Worm (Caenorhabditis elegans) whole organism, midembryonic: ENCODE results near the gene T06E6.1.

ENCODE experiments used
- T22C8.4 ChIP-seq: fragments of 200-800 bp; sonication (Bioruptor generic); IDR thresholded peaks from 2 replicates; pipeline ENCODE4 v1.3.6; 2022; ENCODE audit warnings: missing genetic modification characterization, missing compliant biosample characterization
- cog-1 ChIP-seq: sonication (generic microtip); optimal IDR thresholded peaks from 2 replicates; lab custom pipeline; 2016; ENCODE audit warnings: missing genetic modification characterization, missing compliant biosample characterization
- flt-1 ChIP-seq: fragments of 200-800 bp; sonication (Bioruptor generic); IDR thresholded peaks from 2 replicates; pipeline ENCODE4 v1.3.6; 2022; ENCODE audit warnings: missing genetic modification characterization, missing compliant biosample characterization
- klf-2 ChIP-seq: fragments of 200-800 bp; sonication (Bioruptor generic); conservative IDR thresholded peaks from 2 replicates; pipeline ENCODE4 v1.3.6; 2022; ENCODE audit warnings: missing genetic modification reagents, missing genetic modification characterization, missing compliant biosample characterization
- med-1 ChIP-seq: sonication (generic microtip); optimal IDR thresholded peaks from 2 replicates; lab custom pipeline; 2017; ENCODE audit warnings: missing genetic modification characterization, mild to moderate bottlenecking, missing compliant biosample characterization, antibody characterized with exemption, missing genetic modification reagents; ENCODE audit not compliant: insufficient read depth
- ref-1 ChIP-seq: fragments of 200-800 bp; sonication (Bioruptor generic); conservative IDR thresholded peaks from 2 replicates; pipeline ENCODE4 v1.3.6; 2022; ENCODE audit warnings: missing genetic modification reagents, missing genetic modification characterization, missing compliant biosample characterization
- tab-1 ChIP-seq: fragments of 200-800 bp; sonication (Bioruptor generic); IDR thresholded peaks from 2 replicates; pipeline ENCODE4 v1.3.6; 2022; ENCODE audit warnings: missing genetic modification characterization, missing compliant biosample characterization
- ztf-23 ChIP-seq: fragments of 200-800 bp; sonication (Bioruptor generic); IDR thresholded peaks from 2 replicates; pipeline ENCODE4 v1.3.6; 2022; ENCODE audit warnings: missing genetic modification reagents, missing genetic modification characterization, missing compliant biosample characterization
- ztf-29 ChIP-seq: fragments of 200-800 bp; sonication (Bioruptor generic); IDR thresholded peaks from 2 replicates; pipeline ENCODE4 v1.3.6; 2022; ENCODE audit warnings: missing genetic modification reagents, missing genetic modification characterization, missing compliant biosample characterization

The T06E6.1 gene

DNA sequence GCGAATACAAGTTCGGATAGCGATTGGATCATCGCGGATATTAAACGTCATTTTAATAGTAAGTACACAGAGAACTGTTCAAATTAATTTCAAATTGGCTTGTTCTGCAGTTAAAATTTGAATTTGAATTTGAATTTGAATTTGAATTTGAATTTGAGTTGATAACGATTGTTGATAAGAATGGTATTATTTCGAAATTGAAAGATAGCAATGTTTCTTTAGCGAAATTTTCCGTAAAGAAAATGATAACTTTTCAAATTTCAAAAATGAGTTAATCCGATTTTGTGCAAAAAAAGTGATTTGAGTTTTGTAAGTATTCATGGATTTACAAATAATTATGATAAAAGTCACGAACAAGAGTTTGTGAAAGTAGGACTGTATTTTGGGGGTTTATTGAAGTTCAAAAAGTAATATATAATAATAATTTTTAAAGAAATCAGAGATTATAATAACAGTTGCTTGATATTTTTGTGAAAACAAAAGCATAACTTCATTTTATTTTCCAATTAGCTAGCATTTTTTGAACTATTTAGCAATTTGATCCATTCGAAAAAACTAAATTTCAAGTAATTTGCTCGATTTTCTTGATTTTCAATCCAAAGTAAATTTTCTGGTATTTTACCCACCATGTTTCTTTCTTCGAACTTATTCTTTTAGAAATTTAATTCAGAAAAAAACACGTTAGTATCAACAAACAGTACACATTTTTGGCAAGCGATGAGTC, 30.8 kb upstream of the T06E6.1 start, which contains the start of gene Y36E3A.2:
TSS of gene Y36E3A.2 (plus strand) at position 674 of the 724 bp plus-strand sequence.
- no peak for TF ChIP-seq ztf-29 (GFP tag; lab: Robert Waterston, UW)
- no peak for TF ChIP-seq tab-1 (GFP tag; lab: Robert Waterston, UW)
- TF ChIP-seq ztf-23 (GFP tag; lab: Robert Waterston, UW): no peak
- no peak for TF ChIP-seq klf-2
- no peak for TF ChIP-seq ref-1 (GFP tag; lab: Robert Waterston, UW)
- no peak for TF ChIP-seq T22C8.4
- no peak for TF ChIP-seq med-1 (GFP tag; lab: Kevin White, UChicago)
- TF ChIP-seq cog-1 (tag; lab: Kevin White, UChicago): no peak
- TF ChIP-seq flt-1 (GFP tag; lab: Robert Waterston, UW): no peak

DNA sequence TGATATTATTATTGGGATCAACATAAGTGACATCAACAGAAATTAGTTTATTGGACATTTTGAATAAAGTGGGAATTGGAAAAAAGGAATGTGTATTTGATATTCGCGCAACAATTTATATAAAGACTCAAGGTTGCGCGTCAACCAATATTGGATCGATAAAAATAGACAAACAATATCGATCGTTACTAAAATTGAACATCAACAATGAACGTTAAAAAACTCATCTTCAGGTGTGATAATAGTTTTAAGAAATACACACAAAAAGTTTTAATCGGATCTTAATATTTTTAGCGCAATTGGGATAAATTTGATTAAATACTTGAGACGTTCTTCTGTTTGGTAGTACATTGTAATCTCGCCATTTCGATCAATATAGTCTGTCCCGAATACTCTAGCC, 28.8 kb upstream of the T06E6.1 start, which contains the start of gene fbxa-104:
TSS of gene fbxa-104 (minus strand) at position 83 of the 400 bp plus-strand sequence.
- TF ChIP-seq ref-1 (GFP tag; lab: Robert Waterston, UW): no peak
- no peak for TF ChIP-seq T22C8.4
- TF ChIP-seq ztf-29 (GFP tag; lab: Robert Waterston, UW): no peak
- TF ChIP-seq ztf-23 (GFP tag; lab: Robert Waterston, UW): no peak
- TF ChIP-seq flt-1 (GFP tag; lab: Robert Waterston, UW): no peak
- no peak for TF ChIP-seq cog-1 (tag; lab: Kevin White, UChicago)
- TF ChIP-seq med-1 (GFP tag; lab: Kevin White, UChicago): no peak
- no peak for TF ChIP-seq tab-1 (GFP tag; lab: Robert Waterston, UW)
- TF ChIP-seq klf-2: no peak

DNA sequence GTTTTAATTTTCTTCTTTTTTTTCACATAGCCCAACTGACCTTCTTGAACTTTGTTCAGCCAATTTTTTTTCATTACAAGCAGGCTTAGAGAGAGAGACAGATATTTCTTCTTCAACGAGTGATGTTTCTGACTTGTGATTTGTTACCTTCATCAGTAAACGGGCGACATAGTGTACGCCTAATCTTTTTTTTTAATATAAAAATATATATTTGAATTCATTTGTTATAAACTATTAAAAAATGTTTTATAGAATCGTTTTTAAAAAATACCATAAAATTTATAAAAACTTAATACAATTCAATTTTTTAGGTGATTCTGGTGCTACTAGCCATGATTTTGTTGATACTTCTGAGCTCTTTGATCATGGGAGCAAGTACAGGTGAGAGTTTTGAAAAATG, 23.1 kb upstream of the T06E6.1 start, which contains the start of gene T06E6.10:
TSS of gene T06E6.10 (plus strand) at position 301 of the 400 bp plus-strand sequence.
- TF ChIP-seq cog-1 (tag; lab: Kevin White, UChicago): no peak
- no peak for TF ChIP-seq flt-1 (GFP tag; lab: Robert Waterston, UW)
- no peak for TF ChIP-seq ztf-23 (GFP tag; lab: Robert Waterston, UW)
- TF ChIP-seq tab-1 (GFP tag; lab: Robert Waterston, UW): no peak
- no peak for TF ChIP-seq klf-2
- no peak for TF ChIP-seq ref-1 (GFP tag; lab: Robert Waterston, UW)
- no peak for TF ChIP-seq med-1 (GFP tag; lab: Kevin White, UChicago)
- TF ChIP-seq T22C8.4: no peak
- no peak for TF ChIP-seq ztf-29 (GFP tag; lab: Robert Waterston, UW)

DNA sequence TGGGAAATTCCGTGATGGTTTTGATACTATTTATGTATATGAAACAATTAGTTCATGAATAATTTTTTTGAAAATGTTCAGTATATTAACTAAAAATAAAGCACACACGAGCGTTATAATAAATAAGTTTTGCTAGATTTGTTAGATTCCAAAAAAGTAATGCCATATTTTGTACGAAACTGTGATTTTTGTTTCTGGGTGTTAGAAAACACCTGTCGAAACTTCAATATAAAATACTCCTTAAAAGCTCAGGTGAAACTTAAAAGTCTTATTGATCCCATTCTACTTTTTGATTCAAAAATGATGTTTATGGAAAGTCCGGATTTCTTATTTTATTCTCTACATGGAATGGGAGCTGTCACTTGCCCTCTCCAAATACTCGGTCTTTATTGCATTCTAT, 21.2 kb upstream of the T06E6.1 start, which contains the start of gene srh-265:
TSS of gene srh-265 (plus strand) at position 301 of the 400 bp plus-strand sequence.
- no peak for TF ChIP-seq tab-1 (GFP tag; lab: Robert Waterston, UW)
- TF ChIP-seq ztf-23 (GFP tag; lab: Robert Waterston, UW): no peak
- TF ChIP-seq med-1 (GFP tag; lab: Kevin White, UChicago): no peak
- TF ChIP-seq T22C8.4: no peak
- TF ChIP-seq ztf-29 (GFP tag; lab: Robert Waterston, UW): no peak
- TF ChIP-seq flt-1 (GFP tag; lab: Robert Waterston, UW): no peak
- TF ChIP-seq cog-1 (tag; lab: Kevin White, UChicago): no peak
- no peak for TF ChIP-seq ref-1 (GFP tag; lab: Robert Waterston, UW)
- TF ChIP-seq klf-2: no peak

DNA sequence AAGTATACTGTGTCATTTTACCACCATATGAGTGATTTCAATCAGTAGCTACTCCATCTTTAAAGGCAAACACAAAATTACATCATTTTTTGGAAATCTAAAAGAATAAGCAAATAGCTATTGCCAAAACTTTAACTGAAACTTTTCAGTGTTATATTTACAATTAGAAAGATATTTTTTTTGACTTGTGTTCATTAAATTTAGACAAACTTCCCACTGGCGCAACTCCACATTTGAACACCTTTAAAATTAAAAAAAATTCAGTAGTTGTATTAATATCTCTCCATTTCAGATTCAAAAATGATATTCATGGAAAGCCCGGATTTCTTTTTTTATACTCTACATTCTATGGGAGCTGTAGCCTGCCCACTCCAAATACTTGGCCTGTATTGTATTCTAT, 19.1 kb upstream of the T06E6.1 start, which contains the start of gene srh-264:
TSS of gene srh-264 (plus strand) at position 301 of the 400 bp plus-strand sequence.
- TF ChIP-seq ref-1 (GFP tag; lab: Robert Waterston, UW) (no peak), flt-1 (GFP tag; lab: Robert Waterston, UW) (no peak), cog-1 (tag; lab: Kevin White, UChicago) (no peak), med-1 (GFP tag; lab: Kevin White, UChicago) (no peak), ztf-23 (GFP tag; lab: Robert Waterston, UW) (no peak), klf-2 (no peak), T22C8.4 (no peak), tab-1 (GFP tag; lab: Robert Waterston, UW) (no peak), ztf-29 (GFP tag; lab: Robert Waterston, UW) (no peak)

DNA sequence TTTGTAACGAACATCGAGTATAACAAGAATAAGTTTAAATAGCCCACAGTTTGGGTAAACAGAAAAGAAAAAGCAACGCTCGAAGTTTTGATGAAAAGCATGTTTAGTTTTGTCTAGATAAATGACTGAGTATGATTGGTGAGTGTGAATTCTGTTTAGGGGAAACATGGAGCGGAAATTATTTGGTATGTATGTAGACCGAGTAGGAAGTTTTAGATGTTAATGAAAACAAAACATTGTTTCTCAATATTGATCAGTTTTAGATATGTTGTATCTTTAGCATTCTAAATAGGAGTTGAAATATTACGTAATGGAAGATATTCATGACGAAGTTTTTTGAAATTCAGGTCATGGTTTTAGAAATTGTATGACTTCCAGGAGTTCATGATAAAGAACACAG, 17.9 kb upstream of the T06E6.1 start, which contains the start of gene srbc-63:
TSS of gene srbc-63 (minus strand) at position 101 of the 400 bp plus-strand sequence.
- TF ChIP-seq ztf-23 (GFP tag; lab: Robert Waterston, UW): no peak
- no peak for TF ChIP-seq med-1 (GFP tag; lab: Kevin White, UChicago)
- TF ChIP-seq T22C8.4: no peak
- no peak for TF ChIP-seq tab-1 (GFP tag; lab: Robert Waterston, UW)
- no peak for TF ChIP-seq ztf-29 (GFP tag; lab: Robert Waterston, UW)
- no peak for TF ChIP-seq klf-2
- no peak for TF ChIP-seq flt-1 (GFP tag; lab: Robert Waterston, UW)
- TF ChIP-seq cog-1 (tag; lab: Kevin White, UChicago): no peak
- TF ChIP-seq ref-1 (GFP tag; lab: Robert Waterston, UW): no peak

DNA sequence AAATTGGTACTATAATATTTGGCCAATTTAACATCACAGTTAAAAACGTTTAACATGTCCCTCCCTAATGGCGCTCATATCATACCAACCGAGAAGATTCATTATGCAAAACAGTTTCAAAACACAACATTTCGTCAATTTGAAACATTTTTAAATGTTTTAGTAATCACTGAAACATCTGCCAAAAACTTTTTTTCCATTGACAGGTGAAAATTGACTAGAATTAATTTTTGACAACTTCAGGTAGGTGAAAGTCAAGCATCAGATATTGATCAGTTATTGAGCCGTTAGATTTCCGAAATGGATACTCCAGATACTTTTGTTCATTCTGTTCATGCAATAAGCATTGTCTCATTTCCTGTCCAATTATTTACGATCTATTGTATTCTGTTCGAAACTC, 12.2 kb upstream of the T06E6.1 start, which contains the start of gene srh-257:
TSS of gene srh-257 (plus strand) at position 301 of the 400 bp plus-strand sequence.
- no peak for TF ChIP-seq cog-1 (tag; lab: Kevin White, UChicago)
- no peak for TF ChIP-seq klf-2
- no peak for TF ChIP-seq ref-1 (GFP tag; lab: Robert Waterston, UW)
- TF ChIP-seq ztf-23 (GFP tag; lab: Robert Waterston, UW): no peak
- TF ChIP-seq T22C8.4: no peak
- no peak for TF ChIP-seq ztf-29 (GFP tag; lab: Robert Waterston, UW)
- TF ChIP-seq med-1 (GFP tag; lab: Kevin White, UChicago): no peak
- no peak for TF ChIP-seq flt-1 (GFP tag; lab: Robert Waterston, UW)
- TF ChIP-seq tab-1 (GFP tag; lab: Robert Waterston, UW): no peak

DNA sequence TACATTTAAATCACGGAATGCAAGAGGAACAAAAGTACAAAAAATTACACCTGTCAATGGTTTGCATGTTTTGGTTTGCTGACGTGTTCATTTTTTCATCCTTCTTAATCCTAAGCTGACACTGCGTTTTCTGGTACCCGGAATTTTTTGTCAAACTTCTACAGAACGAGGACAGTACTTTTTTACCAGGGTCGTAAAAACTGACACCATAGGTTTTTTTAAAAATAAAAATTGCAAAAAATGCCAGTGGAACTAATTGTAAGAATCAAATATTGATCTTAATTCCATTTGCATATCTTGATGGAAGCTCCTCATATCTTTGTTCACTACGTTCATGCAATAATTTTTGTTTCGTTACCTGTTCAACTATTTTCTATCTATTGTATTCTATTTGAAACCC, 10.1 kb upstream of the T06E6.1 start, which contains the start of gene srh-258:
TSS of gene srh-258 (plus strand) at position 301 of the 400 bp plus-strand sequence.
- TF ChIP-seq cog-1 (tag; lab: Kevin White, UChicago) (no peak), flt-1 (GFP tag; lab: Robert Waterston, UW) (no peak), ztf-29 (GFP tag; lab: Robert Waterston, UW) (no peak), klf-2 (no peak), ztf-23 (GFP tag; lab: Robert Waterston, UW) (no peak), T22C8.4 (no peak), med-1 (GFP tag; lab: Kevin White, UChicago) (no peak), tab-1 (GFP tag; lab: Robert Waterston, UW) (no peak), ref-1 (GFP tag; lab: Robert Waterston, UW) (no peak)
